Fruit fly (Drosophila melanogaster) Kc167 (cell line): ENCODE measurements around the gene CG14237.

Experiments used
- Myc ChIP-seq: fragments of >200 bp; optimal IDR thresholded peaks from 2 replicates; lab custom pipeline; 2017; ENCODE audit warnings: missing external identifiers
- Sin3A ChIP-seq: fragments of >200 bp; optimal IDR thresholded peaks from 2 replicates; lab custom pipeline; 2018; ENCODE audit warnings: missing external identifiers
- h ChIP-seq: fragments of >200 bp; optimal IDR thresholded peaks from 3 replicates; lab custom pipeline; 2018; ENCODE audit warnings: missing external identifiers
- insv ChIP-seq: fragments of >200 bp; optimal IDR thresholded peaks from 3 replicates; lab custom pipeline; 2018; ENCODE audit warnings: missing external identifiers
- psq ChIP-seq: fragments of >200 bp; optimal IDR thresholded peaks from 2 replicates; lab custom pipeline; 2017; ENCODE audit warnings: missing external identifiers
- ttk ChIP-seq: sonication (Bioruptor generic); optimal IDR thresholded peaks from 2 replicates; lab custom pipeline; 2017; ENCODE audit warnings: missing external identifiers

dm6 chr3R:26463146-26463545, 6.5 kb downstream of the CG14237 start:
- TF ChIP-seq ttk (lab: Kevin White, UChicago) (no peak), insv (no peak), psq (lab: Kevin White, UChicago) (no peak), Sin3A (lab: Kevin White, UChicago) (no peak), Myc (lab: Kevin White, UChicago) (no peak), h (no peak)
